Fruit fly (Drosophila melanogaster): ENCODE results near the gene CG1486.

CG1486 gene

DNA sequence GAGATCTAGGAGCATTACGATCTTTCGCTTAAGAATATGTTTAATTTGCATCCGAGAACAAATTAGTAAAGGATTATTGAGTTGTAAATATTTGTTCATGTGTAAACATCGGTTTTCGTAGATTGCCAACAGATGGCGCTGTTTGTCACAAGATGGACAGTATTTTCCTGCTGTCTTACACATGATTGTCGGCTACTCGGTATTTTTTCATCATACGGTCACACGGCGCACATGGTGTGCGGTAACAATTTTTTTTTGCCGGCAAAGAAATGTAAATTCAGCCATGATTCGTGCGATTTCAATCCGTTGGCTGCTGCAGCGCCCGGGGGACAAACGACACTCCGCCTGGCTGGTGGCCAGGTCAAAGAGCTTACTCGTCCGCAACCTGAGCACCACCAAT is 39.0 kb downstream of the CG1486 start, which contains the start of the genes bbx and waw (continued):
- TF ChIP-seq pum (GFP tag; optimal IDR thresholded peaks at IDR 0.05) = no peak
- TF ChIP-seq grau (tag; optimal IDR thresholded peaks at IDR 0.05) = peak; percentile 18
- TF ChIP-seq ase (GFP tag; IDR thresholded peaks at IDR 0.05) = no peak
- peak; percentile 40 for TF ChIP-seq CHES-1-like (GFP tag; optimal IDR thresholded peaks at IDR 0.05)
- no peak for TF ChIP-seq CG1602 (GFP tag; optimal IDR thresholded peaks at IDR 0.05)
- TF ChIP-seq CG13287 (GFP tag; IDR thresholded peaks at IDR 0.05; ENCODE audit: partially characterized antibody) = peak; percentile 29; the same call in 1 of the 2 replicates
- no peak for TF ChIP-seq Eip74EF (GFP tag; optimal IDR thresholded peaks at IDR 0.05)
- TF ChIP-seq Nf-YC (tag; optimal IDR thresholded peaks at IDR 0.05) = peak; percentile 21
- TF ChIP-seq fd102C (GFP tag; optimal IDR thresholded peaks at IDR 0.05) = no peak
- no peak for TF ChIP-seq psq (GFP tag; optimal IDR thresholded peaks at IDR 0.05)
- no peak for TF ChIP-seq bowl (GFP tag; IDR thresholded peaks at IDR 0.05)
- no peak for TF ChIP-seq en (GFP tag; optimal IDR thresholded peaks at IDR 0.05)
- no peak for TF ChIP-seq fd64A (GFP tag; optimal IDR thresholded peaks at IDR 0.05)
- no peak for TF ChIP-seq az2 (GFP tag; optimal IDR thresholded peaks at IDR 0.05)
- peak; percentile 25 for TF ChIP-seq CG4328 (GFP tag; optimal IDR thresholded peaks at IDR 0.05)
- TF ChIP-seq Bgb (GFP tag; IDR thresholded peaks at IDR 0.05; ENCODE audit: partially characterized antibody) = no peak
- TF ChIP-seq her (GFP tag; optimal IDR thresholded peaks at IDR 0.05) = peak; percentile 30
- TF ChIP-seq CG4404 (GFP tag; IDR thresholded peaks at IDR 0.05) = no peak
- TF ChIP-seq Dip2 (GFP tag; IDR thresholded peaks at IDR 0.05) = no peak
- TF ChIP-seq CG12659 (GFP tag; optimal IDR thresholded peaks at IDR 0.05) = peak; percentile 68
- peak; percentile 23 for TF ChIP-seq CG17359 (tag; optimal IDR thresholded peaks at IDR 0.05)
- TF ChIP-seq CG17186 (GFP tag; optimal IDR thresholded peaks at IDR 0.05) = no peak
- peak; percentile 48 for TF ChIP-seq CG15601 (tag; optimal IDR thresholded peaks at IDR 0.05)
- no peak for TF ChIP-seq CG6254 (GFP tag; optimal IDR thresholded peaks at IDR 0.05)
- no peak for TF ChIP-seq HLHmδ (GFP tag; optimal IDR thresholded peaks at IDR 0.05)
- peak; percentile 11 for TF ChIP-seq MTF-1 (GFP tag; optimal IDR thresholded peaks at IDR 0.05; ENCODE audit: borderline replicate concordance)
- no peak for TF ChIP-seq HLH4C (GFP tag; IDR thresholded peaks at IDR 0.05; ENCODE audit: partially characterized antibody)
- peak; percentile 41 for TF ChIP-seq CG10543 (GFP tag; optimal IDR thresholded peaks at IDR 0.05)
- no peak for TF ChIP-seq prd (optimal IDR thresholded peaks at IDR 0.05)
- TF ChIP-seq prd (GFP tag; IDR thresholded peaks at IDR 0.05) = no peak
- no peak for TF ChIP-seq E2f1 (GFP tag; IDR thresholded peaks at IDR 0.05)
- peak; percentile 24 for TF ChIP-seq B-H2 (GFP tag; optimal IDR thresholded peaks at IDR 0.05)
- TF ChIP-seq Meics (GFP tag; optimal IDR thresholded peaks at IDR 0.05) = no peak
- TF ChIP-seq wdn (GFP tag; IDR thresholded peaks at IDR 0.05) = no peak
- TF ChIP-seq NC2α (GFP tag; optimal IDR thresholded peaks at IDR 0.05) = no peak
- TF ChIP-seq da (GFP tag; optimal IDR thresholded peaks at IDR 0.05) = no peak
- TF ChIP-seq CG14050 (GFP tag; IDR thresholded peaks at IDR 0.05) = no peak
- no peak for TF ChIP-seq CG2120 (GFP tag; optimal IDR thresholded peaks at IDR 0.05)
- TF ChIP-seq CG4617 (GFP tag; optimal IDR thresholded peaks at IDR 0.05; ENCODE audit: borderline replicate concordance) = peak; percentile 55
- TF ChIP-seq wor (GFP tag; IDR thresholded peaks at IDR 0.05) = no peak
- no peak for TF ChIP-seq CG15269 (tag; optimal IDR thresholded peaks at IDR 0.05)
- no peak for TF ChIP-seq CG30431 (GFP tag; optimal IDR thresholded peaks at IDR 0.05)
- TF ChIP-seq NK7.1 (GFP tag; optimal IDR thresholded peaks at IDR 0.05) = no peak
- peak; percentile 41; the same call in 1 of the 2 replicates for TF ChIP-seq bbx (GFP tag; IDR thresholded peaks at IDR 0.05; ENCODE audit: partially characterized antibody)
- peak; percentile 34 for TF ChIP-seq HHEX (GFP tag; optimal IDR thresholded peaks at IDR 0.05)
- TF ChIP-seq nerfin-1 (tag; optimal IDR thresholded peaks at IDR 0.05) = peak; percentile 24
- TF ChIP-seq CG13624 (GFP tag; optimal IDR thresholded peaks at IDR 0.05) = peak; percentile 38
- TF ChIP-seq crc (GFP tag; optimal IDR thresholded peaks at IDR 0.05) = no peak
- TF ChIP-seq ash1 (GFP tag; optimal IDR thresholded peaks at IDR 0.05) = no peak
- no peak for TF ChIP-seq sisA (GFP tag; IDR thresholded peaks at IDR 0.05)
- no peak for TF ChIP-seq CG13123 (GFP tag; optimal IDR thresholded peaks at IDR 0.05)
